Fruit fly (Drosophila melanogaster): ENCODE results near the gene RhoBTB.

RhoBTB gene

dm6 chr3L:20375878-20376563 lies at the start of gene RhoBTB, which contains the start of gene Ide (continued):
- TF ChIP-seq Smox (GFP tag; optimal IDR thresholded peaks at IDR 0.05) (no peak), Eip75B (GFP tag; optimal IDR thresholded peaks at IDR 0.05) (peak; percentile 77), Sox102F (GFP tag; optimal IDR thresholded peaks at IDR 0.05) (no peak), Blimp-1 (GFP tag; optimal IDR thresholded peaks at IDR 0.05) (peak; percentile 41), CG15336 (GFP tag; IDR thresholded peaks at IDR 0.05) (no peak), fkh (GFP tag; optimal IDR thresholded peaks at IDR 0.05) (no peak), Ets21C (GFP tag; optimal IDR thresholded peaks at IDR 0.05) (peak; percentile 89), CG11294 (GFP tag; IDR thresholded peaks at IDR 0.05) (peak; percentile 52; the same call in 1 of the 2 replicates), CG8319 (GFP tag; optimal IDR thresholded peaks at IDR 0.05) (peak; percentile 78)

- TF ChIP-seq CG8119 (GFP tag; IDR thresholded peaks at IDR 0.05) (no peak), CG11294 (GFP tag; IDR thresholded peaks at IDR 0.05) (no peak), Eip75B (GFP tag; optimal IDR thresholded peaks at IDR 0.05) (no peak), Sox15 (GFP tag; optimal IDR thresholded peaks at IDR 0.05) (no peak), Sox14 (GFP tag; optimal IDR thresholded peaks at IDR 0.05) (no peak), Lpt (GFP tag; optimal IDR thresholded peaks at IDR 0.05) (no peak), CG1621 (tag; optimal IDR thresholded peaks at IDR 0.05) (no peak), CG4318 (GFP tag; optimal IDR thresholded peaks at IDR 0.05) (no peak), CG32006 (GFP tag; optimal IDR thresholded peaks at IDR 0.05) (no peak), acj6 (GFP tag; optimal IDR thresholded peaks at IDR 0.05) (no peak), net (GFP tag; optimal IDR thresholded peaks at IDR 0.05) (no peak), CG8319 (GFP tag; optimal IDR thresholded peaks at IDR 0.05) (no peak), Met (GFP tag; optimal IDR thresholded peaks at IDR 0.05) (no peak), OdsH (GFP tag; optimal IDR thresholded peaks at IDR 0.05) (no peak), CG10631 (GFP tag; optimal IDR thresholded peaks at IDR 0.05) (no peak), Blimp-1 (GFP tag; optimal IDR thresholded peaks at IDR 0.05) (no peak), fd85E (GFP tag; optimal IDR thresholded peaks at IDR 0.05) (no peak), CG11902 (GFP tag; optimal IDR thresholded peaks at IDR 0.05) (no peak), CG6808 (GFP tag; optimal IDR thresholded peaks at IDR 0.05) (no peak), CG6163 (GFP tag; IDR thresholded peaks at IDR 0.05) (no peak)
Observed at dm6 chr3L:20342334-20342733, 33.7 kb upstream of the RhoBTB start, which contains the start of gene Spn77Bc. Gene Spn77Bc (plus strand): TSS chr3L:20342634.

- TF ChIP-seq CG8632 (GFP tag; optimal IDR thresholded peaks at IDR 0.05) (peak; percentile 45), CG1621 (tag; optimal IDR thresholded peaks at IDR 0.05) (no peak), CG16779 (tag; optimal IDR thresholded peaks at IDR 0.05) (no peak), achi (GFP tag; optimal IDR thresholded peaks at IDR 0.05) (peak; percentile 58), CG11902 (GFP tag; optimal IDR thresholded peaks at IDR 0.05) (peak; percentile 60), Ets21C (GFP tag; optimal IDR thresholded peaks at IDR 0.05) (peak; percentile 60), eg (GFP tag; IDR thresholded peaks at IDR 0.05) (no peak; the same call in 2 of the 3 replicates), CG3032 (tag; optimal IDR thresholded peaks at IDR 0.05) (peak; percentile 76), CG7368 (GFP tag; optimal IDR thresholded peaks at IDR 0.05) (peak; percentile 39), OdsH (GFP tag; optimal IDR thresholded peaks at IDR 0.05) (peak; percentile 79), Eip78C (GFP tag) (peak; percentile 70), Hr38 (GFP tag; optimal IDR thresholded peaks at IDR 0.05) (no peak), ss (GFP tag; optimal IDR thresholded peaks at IDR 0.05) (peak in 1 of 2 experiments; percentile 1), CG31627 (GFP tag; optimal IDR thresholded peaks at IDR 0.05) (peak; percentile 72), Eip75B (GFP tag; optimal IDR thresholded peaks at IDR 0.05) (peak; percentile 33), fd85E (GFP tag; optimal IDR thresholded peaks at IDR 0.05) (no peak), CG10631 (GFP tag; optimal IDR thresholded peaks at IDR 0.05) (peak; percentile 81), Hr39 (GFP tag; optimal IDR thresholded peaks at IDR 0.05) (no peak), Blimp-1 (GFP tag; optimal IDR thresholded peaks at IDR 0.05) (no peak), dac (GFP tag; optimal IDR thresholded peaks at IDR 0.05) (no peak), CG3919 (GFP tag; optimal IDR thresholded peaks at IDR 0.05) (peak; percentile 73), fd59A (GFP tag; optimal IDR thresholded peaks at IDR 0.05) (no peak), CG4318 (GFP tag; optimal IDR thresholded peaks at IDR 0.05) (no peak), topi (GFP tag; optimal IDR thresholded peaks at IDR 0.05) (peak; percentile 58), svp (GFP tag) (peak; percentile 82), cyc (GFP tag; optimal IDR thresholded peaks at IDR 0.05) (peak; percentile 72), spab (GFP tag; optimal IDR thresholded peaks at IDR 0.05) (no peak), CG15336 (GFP tag; IDR thresholded peaks at IDR 0.05) (no peak; the same call in none of the 2 replicates), Sox14 (GFP tag; optimal IDR thresholded peaks at IDR 0.05) (peak; percentile 46), net (GFP tag; optimal IDR thresholded peaks at IDR 0.05) (peak; percentile 53), Sox15 (GFP tag; optimal IDR thresholded peaks at IDR 0.05) (peak; percentile 51), Eip93F (GFP tag; optimal IDR thresholded peaks at IDR 0.05) (peak; percentile 24)
Observed at dm6 chr3L:20347762-20348580, 28.1 kb upstream of the RhoBTB start, which contains the start of the genes Rbbp5 and eRF1. Gene Rbbp5 (minus strand): TSS chr3L:20347942. Gene eRF1 (plus strand): TSS chr3L:20348355.
